Worm (Caenorhabditis elegans) whole organism, early embryonic: ENCODE data around the gene srsy-1.

Experiments
- B0310.2 ChIP-seq: sonication (generic microtip); optimal IDR thresholded peaks from 2 replicates; lab custom pipeline; 2016; ENCODE audit warnings: mild to moderate bottlenecking, missing genetic modification characterization, missing compliant biosample characterization
- ama-1 ChIP-seq: fragments of 150-350 bp; optimal IDR thresholded peaks from 2 replicates; lab custom pipeline; 2014
- hmbx-1 ChIP-seq: sonication (generic microtip); optimal IDR thresholded peaks from 2 replicates; lab custom pipeline; 2016; ENCODE audit warnings: mild to moderate bottlenecking, missing genetic modification characterization, missing compliant biosample characterization
- scrt-1 ChIP-seq: fragments of 200-800 bp; sonication (Bioruptor generic); IDR thresholded peaks from 2 replicates; pipeline ENCODE4 v1.3.6; 2022; ENCODE audit warnings: missing genetic modification characterization, missing compliant biosample characterization
- tbx-37 ChIP-seq: fragments of 200-800 bp; sonication (Bioruptor generic); conservative IDR thresholded peaks from 2 replicates; pipeline ENCODE4 v1.3.6; 2022; ENCODE audit warnings: missing genetic modification reagents, missing genetic modification characterization, missing compliant biosample characterization

ce11 chrII:5150829-5151228 is 35.0 kb downstream of the srsy-1 start, which contains the start of gene srb-16:
- TF ChIP-seq B0310.2 (tag; lab: Kevin White, UChicago) (no peak), hmbx-1 (tag; lab: Kevin White, UChicago) (no peak), tbx-37 (no peak), ama-1 (lab: Kevin White, UChicago) (no peak), scrt-1 (GFP tag; lab: Robert Waterston, UW) (no peak)
